Fruit fly (Drosophila melanogaster) Kc167 (cell line): Measurements from ENCODE around the gene CG7536.

Experiments
- Myc ChIP-seq: fragments of >200 bp; optimal IDR thresholded peaks from 2 replicates; lab custom pipeline; 2017; ENCODE audit warnings: missing external identifiers
- Sin3A ChIP-seq: fragments of >200 bp; optimal IDR thresholded peaks from 2 replicates; lab custom pipeline; 2018; ENCODE audit warnings: missing external identifiers
- h ChIP-seq: fragments of >200 bp; optimal IDR thresholded peaks from 3 replicates; lab custom pipeline; 2018; ENCODE audit warnings: missing external identifiers
- insv ChIP-seq: fragments of >200 bp; optimal IDR thresholded peaks from 3 replicates; lab custom pipeline; 2018; ENCODE audit warnings: missing external identifiers
- psq ChIP-seq: fragments of >200 bp; optimal IDR thresholded peaks from 2 replicates; lab custom pipeline; 2017; ENCODE audit warnings: missing external identifiers
- ttk ChIP-seq: sonication (Bioruptor generic); optimal IDR thresholded peaks from 2 replicates; lab custom pipeline; 2017; ENCODE audit warnings: missing external identifiers

The CG7536 gene

DNA sequence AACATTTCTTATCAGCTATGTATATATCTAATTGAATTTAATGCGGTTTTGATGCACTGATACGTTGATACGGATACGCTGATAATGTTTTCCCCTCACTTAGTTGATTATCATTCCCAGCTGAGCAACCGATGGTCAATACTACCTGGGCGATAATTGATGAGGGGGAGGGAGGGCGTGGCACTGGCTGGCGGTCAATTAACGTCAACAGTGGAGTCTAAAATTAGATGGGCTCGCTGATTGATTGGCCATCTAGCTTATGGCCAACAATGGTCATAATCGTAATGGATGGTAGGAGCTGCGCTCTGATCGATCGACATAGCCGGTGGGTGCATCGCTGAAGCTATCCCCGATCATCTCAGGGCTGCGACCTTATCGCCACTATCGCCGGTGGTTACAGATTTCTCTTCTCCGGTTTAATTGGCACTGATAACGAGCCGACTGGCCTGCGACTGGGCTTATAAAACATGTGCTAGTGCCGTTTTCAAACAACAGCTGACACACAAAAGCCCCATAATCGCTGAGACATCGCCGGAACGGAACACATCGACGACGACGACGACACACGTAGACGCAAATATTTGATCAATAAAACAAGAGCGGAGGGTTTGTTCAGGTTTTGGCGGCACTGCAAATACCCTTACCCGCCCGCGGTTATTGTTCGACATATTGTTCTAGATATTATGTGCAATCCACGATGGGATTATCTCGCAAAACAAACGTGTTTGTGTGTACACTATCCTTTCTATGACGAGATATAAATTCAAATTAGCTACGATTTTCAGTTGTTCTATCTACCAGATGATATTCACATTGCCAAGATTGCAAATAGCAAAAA, 4.6 kb downstream of the CG7536 start:
- TF ChIP-seq Sin3A (lab: Kevin White, UChicago) (no peak), h (lab: Kevin White, UChicago) (no peak), insv (lab: Kevin White, UChicago) (no peak), psq (no peak), Myc (no peak), ttk (lab: Kevin White, UChicago) (no peak)

DNA sequence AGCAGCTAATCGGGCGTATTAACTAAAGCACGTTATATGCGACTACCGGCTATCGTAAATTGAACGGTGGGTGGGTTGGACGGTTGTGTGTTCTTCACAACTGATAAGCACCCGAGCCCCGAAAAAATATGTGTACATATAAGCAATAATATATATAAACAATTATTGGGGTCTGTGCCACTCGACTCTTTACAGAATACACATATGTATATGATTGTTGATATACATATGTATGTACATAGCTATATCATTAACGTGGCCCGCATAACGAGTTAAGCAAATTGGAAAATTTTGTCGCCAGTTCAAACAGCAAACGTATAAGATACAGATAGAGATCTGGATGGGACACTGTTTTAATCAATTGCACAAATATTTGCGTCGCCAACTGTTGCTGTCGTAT, 5.7 kb downstream of the CG7536 start:
- no peak for TF ChIP-seq Myc
- no peak for TF ChIP-seq psq
- TF ChIP-seq ttk (lab: Kevin White, UChicago): no peak

DNA sequence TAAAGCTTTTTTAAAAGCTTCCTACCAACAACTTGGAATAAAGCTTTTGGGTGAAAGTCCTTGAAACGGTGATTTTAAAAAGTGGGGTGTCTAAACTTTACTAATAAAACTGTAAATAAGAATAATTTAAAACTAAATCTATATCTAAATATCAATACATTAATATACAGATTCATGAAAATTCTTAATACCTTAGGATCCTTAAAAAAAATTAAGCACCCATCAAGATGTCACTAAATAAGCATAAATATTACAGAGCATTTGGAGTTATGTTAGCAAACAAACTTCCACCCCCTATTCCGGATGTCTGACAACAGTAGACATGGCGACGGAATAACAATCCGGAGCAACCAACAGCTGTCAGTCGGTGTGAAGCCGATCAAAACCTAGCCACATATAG, 24.1 kb downstream of the CG7536 start, which contains the start of gene Dhc16F:
TSS of gene Dhc16F (plus strand) at position 301 of the 400 bp plus-strand sequence.
- TF ChIP-seq insv (lab: Kevin White, UChicago) (no peak), h (lab: Kevin White, UChicago) (no peak), Myc (no peak), ttk (lab: Kevin White, UChicago) (no peak), psq (no peak), Sin3A (lab: Kevin White, UChicago) (no peak)

DNA sequence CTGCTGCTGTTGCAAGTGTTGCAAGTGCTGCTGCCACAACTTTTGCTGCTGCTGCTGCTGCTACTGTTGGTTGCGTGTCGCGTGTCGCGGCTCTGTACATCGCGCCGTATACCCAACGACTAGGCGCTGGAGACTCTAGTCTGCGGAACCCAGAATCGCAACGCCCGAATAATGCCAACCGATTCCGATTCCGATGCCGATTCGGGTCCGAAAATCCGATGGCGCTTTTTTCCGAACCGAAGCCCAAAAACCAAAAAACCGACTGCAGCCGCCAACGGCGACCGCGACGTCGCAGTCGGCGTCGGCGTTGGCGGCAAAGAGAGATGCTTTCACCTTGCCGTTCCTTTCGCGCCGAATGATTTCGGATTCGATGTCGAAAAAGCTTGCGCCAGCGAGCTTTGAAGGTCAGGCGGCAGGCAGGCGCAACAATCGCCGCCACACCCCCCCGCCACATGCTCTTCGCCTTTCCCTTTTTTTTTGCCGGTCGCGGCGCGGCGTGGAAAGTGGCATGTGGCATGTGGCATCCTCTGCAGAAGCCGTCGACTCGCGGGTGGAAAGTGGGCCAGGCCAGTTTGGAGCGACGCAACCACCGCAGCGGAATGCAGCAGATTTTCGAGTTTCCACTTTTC, 25.1 kb downstream of the CG7536 start, which contains the start of gene Sh:
TSS of gene Sh (minus strand) at position 104 of the 629 bp plus-strand sequence.
- no peak for TF ChIP-seq psq
- no peak for TF ChIP-seq Myc
- TF ChIP-seq Sin3A (lab: Kevin White, UChicago): no peak
- TF ChIP-seq h (lab: Kevin White, UChicago): no peak

DNA sequence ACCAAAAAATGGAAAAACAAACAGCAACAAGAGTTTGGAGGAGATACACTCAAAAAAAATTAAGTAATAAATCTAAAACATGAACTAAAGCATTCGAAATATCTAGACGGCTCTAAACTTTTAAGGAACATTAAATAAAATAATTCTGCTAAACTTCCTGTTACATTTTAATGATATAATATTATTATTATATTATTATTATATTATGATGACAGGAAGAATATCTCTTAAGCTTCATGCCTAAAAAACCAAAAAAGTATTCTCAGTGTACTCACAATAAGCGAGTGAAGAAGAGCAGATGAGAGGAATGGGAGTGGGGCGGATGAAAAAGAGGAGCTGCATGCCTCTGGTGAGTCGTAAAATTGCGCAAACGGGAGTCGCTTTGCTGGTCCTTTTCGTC, 30.2 kb downstream of the CG7536 start:
- TF ChIP-seq psq (no peak), h (lab: Kevin White, UChicago) (no peak), ttk (lab: Kevin White, UChicago) (no peak), insv (lab: Kevin White, UChicago) (no peak), Sin3A (lab: Kevin White, UChicago) (no peak), Myc (no peak)

DNA sequence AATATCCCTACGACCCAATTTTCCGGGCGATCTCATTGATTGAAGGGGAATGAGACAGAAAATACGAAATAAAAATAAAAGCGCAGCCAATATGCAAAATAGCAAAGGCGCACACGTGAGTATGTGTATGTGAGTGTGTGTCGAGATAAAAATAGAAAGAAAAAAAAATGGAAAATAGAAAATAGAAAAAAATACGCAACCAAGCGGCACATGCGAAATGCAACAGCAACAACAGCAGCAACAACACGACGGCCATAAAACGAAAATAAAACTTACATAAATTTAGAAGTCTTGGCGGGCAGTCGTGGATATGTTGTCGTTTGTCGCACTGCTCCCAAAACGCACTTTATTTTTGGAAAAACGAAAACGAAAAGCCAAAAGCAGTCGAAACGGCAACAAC, 31.1 kb downstream of the CG7536 start:
- no peak for TF ChIP-seq Myc

DNA sequence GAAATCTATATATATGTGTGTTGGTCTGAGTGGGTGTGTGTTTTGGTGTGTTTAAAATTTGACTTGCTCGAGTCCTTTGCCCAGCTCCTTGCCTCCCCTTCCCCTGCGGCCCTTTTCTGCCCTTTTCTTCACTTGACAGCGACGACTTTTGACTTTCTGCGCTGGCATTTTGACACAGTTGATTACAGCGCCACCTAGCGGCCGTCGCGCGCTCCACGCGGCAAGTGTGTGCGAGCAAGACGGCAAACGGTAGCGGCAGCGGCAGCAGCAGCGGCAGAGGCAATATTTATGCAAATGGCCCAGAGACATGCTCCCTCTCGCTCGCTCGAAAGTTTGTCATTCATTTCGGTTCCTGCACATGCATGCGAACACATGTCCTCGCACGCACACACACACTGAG, 36.2 kb downstream of the CG7536 start:
- no peak for TF ChIP-seq psq
- no peak for TF ChIP-seq Sin3A (lab: Kevin White, UChicago)
- no peak for TF ChIP-seq Myc
- no peak for TF ChIP-seq ttk (lab: Kevin White, UChicago)
- no peak for TF ChIP-seq h (lab: Kevin White, UChicago)
- TF ChIP-seq insv (lab: Kevin White, UChicago): no peak

DNA sequence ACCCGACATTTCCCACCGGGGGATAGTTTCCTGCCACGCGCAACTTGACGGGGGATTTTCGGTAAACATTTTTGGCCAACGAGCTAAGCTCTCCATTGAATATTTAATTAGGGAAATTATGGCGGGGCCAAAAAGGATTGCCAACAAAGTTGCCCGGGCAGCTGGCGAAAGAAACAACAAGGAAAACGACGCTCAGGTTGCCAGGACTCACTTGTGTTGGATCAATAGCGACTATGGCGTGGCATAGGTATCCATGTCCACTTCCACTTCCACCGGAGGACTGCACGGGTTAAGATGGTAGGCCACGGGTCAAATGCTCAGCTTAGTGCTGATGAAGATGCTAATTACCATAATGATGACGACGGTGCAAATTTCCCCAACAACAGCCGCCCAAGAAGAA, 44.6 kb downstream of the CG7536 start, which contains the start of gene CG15373:
TSS of gene CG15373 (plus strand) at position 301 of the 400 bp plus-strand sequence.
- TF ChIP-seq Sin3A (lab: Kevin White, UChicago): no peak
- no peak for TF ChIP-seq psq
- no peak for TF ChIP-seq Myc
- no peak for TF ChIP-seq insv (lab: Kevin White, UChicago)
- TF ChIP-seq h (lab: Kevin White, UChicago): no peak
- TF ChIP-seq ttk (lab: Kevin White, UChicago): no peak
